Fruit fly (Drosophila melanogaster): ENCODE data around the gene CG31381.

The CG31381 gene

dm6 chr3R:24857459-24857858 lies 19.4 kb upstream of the CG31381 start, which contains the start of gene CAH4:
CAH4 (minus strand) TSS chr3R:24857559.
- TF ChIP-seq EcR (GFP tag; optimal IDR thresholded peaks at IDR 0.05) (no peak), pan (optimal IDR thresholded peaks at IDR 0.05) (no peak), psq (optimal IDR thresholded peaks at IDR 0.05) (no peak), CG8478 (optimal IDR thresholded peaks at IDR 0.05) (no peak), Dll (optimal IDR thresholded peaks at IDR 0.05) (no peak)

- TF ChIP-seq pan (optimal IDR thresholded peaks at IDR 0.05) (no peak), EcR (GFP tag; optimal IDR thresholded peaks at IDR 0.05) (no peak), Dll (optimal IDR thresholded peaks at IDR 0.05) (no peak), psq (optimal IDR thresholded peaks at IDR 0.05) (no peak)
Measured at dm6 chr3R:24859701-24860100, 17.1 kb upstream of the CG31381 start, which contains the start of gene ppk22. ppk22 (minus strand) TSS chr3R:24859801.

- no peak for TF ChIP-seq usp (GFP tag; optimal IDR thresholded peaks at IDR 0.05)
- TF ChIP-seq CG8478 (optimal IDR thresholded peaks at IDR 0.05) = no peak
- TF ChIP-seq psq (optimal IDR thresholded peaks at IDR 0.05) = no peak
- no peak for TF ChIP-seq EcR (GFP tag; optimal IDR thresholded peaks at IDR 0.05)
- no peak for TF ChIP-seq Dll (optimal IDR thresholded peaks at IDR 0.05)
- TF ChIP-seq pan (optimal IDR thresholded peaks at IDR 0.05) = no peak
Measured at dm6 chr3R:24860316-24860826, 16.5 kb upstream of the CG31381 start, which contains the start of gene CG13639. CG13639 (minus strand) TSS chr3R:24860366.

dm6 chr3R:24862065-24862464 lies 14.8 kb upstream of the CG31381 start, which contains the start of gene CG13640:
CG13640 (minus strand) TSS chr3R:24862165.
- TF ChIP-seq Dll (optimal IDR thresholded peaks at IDR 0.05) (no peak), psq (optimal IDR thresholded peaks at IDR 0.05) (no peak), EcR (GFP tag; optimal IDR thresholded peaks at IDR 0.05) (no peak)

- TF ChIP-seq EcR (GFP tag; optimal IDR thresholded peaks at IDR 0.05) = no peak
- no peak for TF ChIP-seq Dll (optimal IDR thresholded peaks at IDR 0.05)
- no peak for TF ChIP-seq usp (GFP tag; optimal IDR thresholded peaks at IDR 0.05)
- TF ChIP-seq CG8478 (optimal IDR thresholded peaks at IDR 0.05) = no peak
- no peak for TF ChIP-seq psq (optimal IDR thresholded peaks at IDR 0.05)
- no peak for TF ChIP-seq pan (optimal IDR thresholded peaks at IDR 0.05)
Measured at dm6 chr3R:24862574-24863089, 14.2 kb upstream of the CG31381 start, which contains the start of gene CG7016. CG7016 (plus strand) TSS chr3R:24862931.

- TF ChIP-seq psq (optimal IDR thresholded peaks at IDR 0.05) (no peak), CG8478 (optimal IDR thresholded peaks at IDR 0.05) (no peak), pan (optimal IDR thresholded peaks at IDR 0.05) (no peak), EcR (GFP tag; optimal IDR thresholded peaks at IDR 0.05) (no peak), Dll (optimal IDR thresholded peaks at IDR 0.05) (no peak), usp (GFP tag; optimal IDR thresholded peaks at IDR 0.05) (no peak)
Measured at dm6 chr3R:24863894-24864293, 13.0 kb upstream of the CG31381 start.

dm6 chr3R:24864719-24865400 lies 12.0 kb upstream of the CG31381 start, which contains the start of the genes Srg1 and Elal:
Srg1 (minus strand) TSS chr3R:24864732.
Elal (plus strand) TSS chr3R:24865350.
- TF ChIP-seq pan (optimal IDR thresholded peaks at IDR 0.05) (no peak), psq (optimal IDR thresholded peaks at IDR 0.05) (no peak), Dll (optimal IDR thresholded peaks at IDR 0.05) (no peak), CG8478 (optimal IDR thresholded peaks at IDR 0.05) (no peak), EcR (GFP tag; optimal IDR thresholded peaks at IDR 0.05) (no peak), usp (GFP tag; optimal IDR thresholded peaks at IDR 0.05) (no peak)

- TF ChIP-seq usp (GFP tag; optimal IDR thresholded peaks at IDR 0.05) = no peak
- TF ChIP-seq EcR (GFP tag; optimal IDR thresholded peaks at IDR 0.05) = no peak
- TF ChIP-seq psq (optimal IDR thresholded peaks at IDR 0.05) = no peak
Measured at dm6 chr3R:24866976-24867375, 9.9 kb upstream of the CG31381 start.

- TF ChIP-seq CG8478 (optimal IDR thresholded peaks at IDR 0.05) = no peak
- TF ChIP-seq Dll (optimal IDR thresholded peaks at IDR 0.05) = no peak
- TF ChIP-seq pan (optimal IDR thresholded peaks at IDR 0.05) = no peak
- no peak for TF ChIP-seq EcR (GFP tag; optimal IDR thresholded peaks at IDR 0.05)
- no peak for TF ChIP-seq psq (optimal IDR thresholded peaks at IDR 0.05)
- TF ChIP-seq usp (GFP tag; optimal IDR thresholded peaks at IDR 0.05) = no peak
Measured at dm6 chr3R:24867956-24868355, 8.9 kb upstream of the CG31381 start.

- TF ChIP-seq psq (optimal IDR thresholded peaks at IDR 0.05) = no peak
- no peak for TF ChIP-seq usp (GFP tag; optimal IDR thresholded peaks at IDR 0.05)
Measured at dm6 chr3R:24870389-24871048, 6.3 kb upstream of the CG31381 start, which contains the start of gene CycB3. CycB3 (minus strand) TSS chr3R:24870816.

dm6 chr3R:24875939-24876842 lies 654 bp upstream of the CG31381 start, which contains the start of gene CG3744:
CG3744 (minus strand) TSS chr3R:24876654.
- TF ChIP-seq CG8478 (optimal IDR thresholded peaks at IDR 0.05) = peak; percentile 59
- no peak for TF ChIP-seq Dll (optimal IDR thresholded peaks at IDR 0.05)
- TF ChIP-seq usp (GFP tag; optimal IDR thresholded peaks at IDR 0.05) = no peak
